Fruit fly (Drosophila melanogaster) whole organism, adult: ENCODE data around the gene CG6179.

ENCODE experiments used
- CG11617 ChIP-seq: fragments of 200-800 bp; sonication (Bioruptor generic); optimal IDR thresholded peaks from 2 replicates; lab custom pipeline; 2017; ENCODE audit warnings: mild to moderate bottlenecking, missing biosample characterization, missing genetic modification reagents, missing genetic modification characterization
- CG12768 ChIP-seq: fragments of 200-800 bp; sonication (Bioruptor generic); optimal IDR thresholded peaks from 2 replicates; lab custom pipeline; 2017; ENCODE audit warnings: missing biosample characterization, missing genetic modification characterization, mild to moderate bottlenecking, moderate library complexity, missing genetic modification reagents
- CG14711 ChIP-seq: fragments of 200-800 bp; sonication (Bioruptor generic); optimal IDR thresholded peaks from 2 replicates; lab custom pipeline; 2018; ENCODE audit warnings: missing biosample characterization, mild to moderate bottlenecking, missing genetic modification characterization, moderate library complexity
- CG1620 ChIP-seq: fragments of 200-800 bp; sonication (Bioruptor generic); optimal IDR thresholded peaks from 2 replicates; lab custom pipeline; 2016; ENCODE audit warnings: missing biosample characterization, missing genetic modification characterization
- CG33017 ChIP-seq: fragments of 200-800 bp; sonication (Bioruptor generic); optimal IDR thresholded peaks from 2 replicates; lab custom pipeline; 2018; ENCODE audit warnings: missing biosample characterization, mild to moderate bottlenecking, missing genetic modification characterization, moderate library complexity
- CG5204 ChIP-seq: fragments of 200-800 bp; sonication (Bioruptor generic); optimal IDR thresholded peaks from 2 replicates; lab custom pipeline; 2016; ENCODE audit warnings: missing biosample characterization, missing genetic modification characterization
- CG7045 ChIP-seq: fragments of 200-800 bp; sonication (Bioruptor generic); optimal IDR thresholded peaks from 2 replicates; lab custom pipeline; 2017; ENCODE audit warnings: missing biosample characterization, mild to moderate bottlenecking, missing genetic modification characterization
- CG7101 ChIP-seq: fragments of 200-800 bp; sonication (Bioruptor generic); optimal IDR thresholded peaks from 2 replicates; lab custom pipeline; 2018; ENCODE audit warnings: missing biosample characterization, mild to moderate bottlenecking, missing genetic modification characterization, moderate library complexity
- Clk ChIP-seq: fragments of 200-800 bp; sonication (Bioruptor generic); optimal IDR thresholded peaks from 2 replicates; lab custom pipeline; 2017; ENCODE audit warnings: missing biosample characterization, missing genetic modification characterization
- Crg-1 ChIP-seq: fragments of 200-800 bp; sonication (Bioruptor generic); optimal IDR thresholded peaks from 2 replicates; lab custom pipeline; 2016; ENCODE audit warnings: missing biosample characterization, missing genetic modification characterization
- Hr96 ChIP-seq: fragments of 200-800 bp; sonication (Bioruptor generic); optimal IDR thresholded peaks from 2 replicates; lab custom pipeline; 2016; ENCODE audit warnings: missing biosample characterization, missing genetic modification characterization
- Mnt ChIP-seq: fragments of 200-800 bp; sonication (Bioruptor generic); optimal IDR thresholded peaks from 2 replicates; lab custom pipeline; 2016; ENCODE audit warnings: missing biosample characterization, mild to moderate bottlenecking, missing genetic modification characterization
- bab1 ChIP-seq: fragments of 200-800 bp; sonication (Bioruptor generic); optimal IDR thresholded peaks from 3 replicates; lab custom pipeline; 2019; ENCODE audit warnings: missing biosample characterization, mild to moderate bottlenecking, missing genetic modification characterization, moderate library complexity
- cic ChIP-seq: fragments of 200-800 bp; sonication (Bioruptor generic); optimal IDR thresholded peaks from 2 replicates; lab custom pipeline; 2017; ENCODE audit warnings: missing biosample characterization, mild to moderate bottlenecking, missing genetic modification characterization, moderate library complexity
- cnc ChIP-seq, 2 experiments: fragments of >200 bp; optimal IDR thresholded peaks; 2 replicates each; lab custom pipeline; 2017
- kay ChIP-seq: fragments of 200-800 bp; sonication (Bioruptor generic); peaks from one replicate; lab custom pipeline; 2016; ENCODE audit warnings: missing biosample characterization, missing genetic modification characterization, borderline replicate concordance
- ovo ChIP-seq: fragments of 200-800 bp; sonication (Bioruptor generic); optimal IDR thresholded peaks from 2 replicates; lab custom pipeline; 2016; ENCODE audit warnings: missing biosample characterization, missing genetic modification characterization
- pad ChIP-seq: fragments of 200-800 bp; sonication (Bioruptor generic); optimal IDR thresholded peaks from 3 replicates; lab custom pipeline; 2017; ENCODE audit warnings: missing biosample characterization, missing genetic modification characterization, mild to moderate bottlenecking, moderate library complexity, missing genetic modification reagents
- tj ChIP-seq: fragments of 200-800 bp; sonication (Bioruptor generic); optimal IDR thresholded peaks from 3 replicates; lab custom pipeline; 2017; ENCODE audit warnings: missing biosample characterization, mild to moderate bottlenecking, missing genetic modification characterization, moderate library complexity
- toe ChIP-seq: fragments of 200-800 bp; sonication (Bioruptor generic); optimal IDR thresholded peaks from 2 replicates; lab custom pipeline; 2016; ENCODE audit warnings: missing biosample characterization, missing genetic modification characterization

The CG6179 gene

dm6 chrX:18379791-18380190 is at the start of gene CG6179, which contains the start of gene por:
Gene CG6179, plus strand, starts transcription at chrX:18380082.
Gene por, minus strand, starts transcription at chrX:18379854.
- TF ChIP-seq toe (no peak), cic (GFP tag; lab: Kevin White, UChicago) (no peak), kay (no peak), Hr96 (GFP tag; lab: Kevin White, UChicago) (no peak), CG5204 (GFP tag; lab: Kevin White, UChicago) (no peak), pad (GFP tag; lab: Kevin White, UChicago) (no peak), CG7045 (GFP tag; lab: Kevin White, UChicago) (no peak), Crg-1 (GFP tag; lab: Kevin White, UChicago) (no peak), bab1 (no peak), tj (GFP tag; lab: Kevin White, UChicago) (no peak), CG14711 (no peak), CG12768 (GFP tag; lab: Kevin White, UChicago) (no peak), CG33017 (no peak), CG1620 (GFP tag; lab: Kevin White, UChicago) (no peak), CG7101 (no peak)

dm6 chrX:18341014-18341413 is 38.9 kb upstream of the CG6179 start:
- TF ChIP-seq bab1 (no peak), CG1620 (GFP tag; lab: Kevin White, UChicago) (no peak), CG12768 (GFP tag; lab: Kevin White, UChicago) (no peak), ovo (GFP tag; lab: Kevin White, UChicago) (no peak), pad (GFP tag; lab: Kevin White, UChicago) (no peak), kay (no peak), CG7045 (GFP tag; lab: Kevin White, UChicago) (no peak), Clk (GFP tag; lab: Kevin White, UChicago) (no peak), cnc (optimal IDR thresholded peaks at IDR 0.05; lab: Kevin White, UChicago) (no peak), CG11617 (GFP tag; lab: Kevin White, UChicago) (no peak), cic (GFP tag; lab: Kevin White, UChicago) (no peak), toe (no peak), Mnt (GFP tag; lab: Kevin White, UChicago) (no peak), tj (GFP tag; lab: Kevin White, UChicago) (no peak)

dm6 chrX:18347641-18348040 is 32.2 kb upstream of the CG6179 start:
- no peak for TF ChIP-seq bab1
- no peak for TF ChIP-seq toe
- TF ChIP-seq Hr96 (GFP tag; lab: Kevin White, UChicago): no peak
- no peak for TF ChIP-seq ovo (GFP tag; lab: Kevin White, UChicago)
- no peak for TF ChIP-seq cic (GFP tag; lab: Kevin White, UChicago)
- TF ChIP-seq kay: no peak

dm6 chrX:18350609-18351008 is 29.3 kb upstream of the CG6179 start:
- no peak for TF ChIP-seq cic (GFP tag; lab: Kevin White, UChicago)
- no peak for TF ChIP-seq cnc (optimal IDR thresholded peaks at IDR 0.05; lab: Kevin White, UChicago)
- TF ChIP-seq CG7101: no peak
- TF ChIP-seq kay: no peak
- no peak for TF ChIP-seq CG33017
- no peak for TF ChIP-seq CG11617 (GFP tag; lab: Kevin White, UChicago)
- TF ChIP-seq CG12768 (GFP tag; lab: Kevin White, UChicago): no peak
- no peak for TF ChIP-seq CG1620 (GFP tag; lab: Kevin White, UChicago)
- TF ChIP-seq Clk (GFP tag; lab: Kevin White, UChicago): no peak
- TF ChIP-seq tj (GFP tag; lab: Kevin White, UChicago): no peak
- TF ChIP-seq Mnt (GFP tag; lab: Kevin White, UChicago): no peak
- no peak for TF ChIP-seq Hr96 (GFP tag; lab: Kevin White, UChicago)
- TF ChIP-seq CG7045 (GFP tag; lab: Kevin White, UChicago): no peak
- no peak for TF ChIP-seq CG5204 (GFP tag; lab: Kevin White, UChicago)
- no peak for TF ChIP-seq Crg-1 (GFP tag; lab: Kevin White, UChicago)

- TF ChIP-seq Hr96 (GFP tag; lab: Kevin White, UChicago) (no peak), CG12768 (GFP tag; lab: Kevin White, UChicago) (no peak), cic (GFP tag; lab: Kevin White, UChicago) (no peak), cnc (optimal IDR thresholded peaks at IDR 0.05; lab: Kevin White, UChicago) (no peak), CG5204 (GFP tag; lab: Kevin White, UChicago) (no peak), Mnt (GFP tag; lab: Kevin White, UChicago) (no peak), Crg-1 (GFP tag; lab: Kevin White, UChicago) (no peak), CG14711 (no peak), pad (GFP tag; lab: Kevin White, UChicago) (no peak), CG11617 (GFP tag; lab: Kevin White, UChicago) (no peak), ovo (GFP tag; lab: Kevin White, UChicago) (no peak), tj (GFP tag; lab: Kevin White, UChicago) (no peak), bab1 (no peak), kay (no peak)
These were observed 23.7 kb upstream of the CG6179 start, which contains the start of gene kairos for dm6 chrX:18356141-18356600. Gene kairos, minus strand, starts transcription at chrX:18356191.

dm6 chrX:18357756-18358182 is 22.1 kb upstream of the CG6179 start:
- TF ChIP-seq CG11617 (GFP tag; lab: Kevin White, UChicago) (no peak), Clk (GFP tag; lab: Kevin White, UChicago) (no peak), Mnt (GFP tag; lab: Kevin White, UChicago) (no peak), bab1 (no peak), cnc (optimal IDR thresholded peaks at IDR 0.05; lab: Kevin White, UChicago) (no peak), tj (GFP tag; lab: Kevin White, UChicago) (no peak), CG33017 (no peak), kay (no peak), ovo (GFP tag; lab: Kevin White, UChicago) (peak; percentile 54), CG12768 (GFP tag; lab: Kevin White, UChicago) (no peak), pad (GFP tag; lab: Kevin White, UChicago) (peak; percentile 30), Hr96 (GFP tag; lab: Kevin White, UChicago) (no peak)
